Fruit fly (Drosophila melanogaster): Measurements from ENCODE around the gene CG12316.
A peak's percentile ranks its signal among the peaks of the same experiment; 100 is the strongest.

The CG12316 gene

DNA sequence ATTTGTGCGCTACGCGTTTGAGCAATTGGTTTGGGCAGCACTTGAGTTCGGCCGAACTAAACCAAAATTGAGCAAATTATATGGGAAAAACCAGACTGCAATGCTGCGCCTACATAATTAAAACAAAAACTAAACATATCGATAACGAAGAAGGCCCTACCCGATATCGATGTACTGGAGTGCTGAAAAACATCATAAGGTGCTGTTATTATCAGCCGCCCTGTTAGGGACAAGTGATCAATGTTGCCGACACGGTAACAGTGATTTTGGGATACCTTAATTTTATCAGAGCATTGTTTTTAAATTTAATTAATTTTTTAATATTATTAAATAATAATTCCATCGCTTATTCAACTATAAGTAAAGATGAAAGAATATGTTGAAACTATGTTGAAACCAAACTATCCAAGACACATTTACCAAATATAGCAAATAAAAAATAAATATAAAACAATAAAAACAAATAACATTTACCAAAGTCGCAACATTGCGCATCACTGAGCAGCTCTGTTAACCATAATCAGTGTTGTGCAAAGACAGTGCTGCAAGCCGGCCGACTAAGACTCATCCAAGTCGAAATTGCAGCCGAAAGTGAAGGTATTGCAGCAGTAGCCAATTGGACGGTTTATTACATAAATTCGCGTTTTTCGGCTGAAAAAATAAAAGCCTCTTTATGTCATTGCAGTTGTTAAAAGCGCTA lies 42.0 kb downstream of the CG12316 start, which contains the start of the genes sstn, Plp and GlyRS (continued):
- TF ChIP-seq dati (GFP tag; IDR thresholded peaks at IDR 0.05) (no peak), luna (GFP tag; optimal IDR thresholded peaks at IDR 0.05) (no peak), ac (GFP tag; optimal IDR thresholded peaks at IDR 0.05) (no peak), Tbp (GFP tag; optimal IDR thresholded peaks at IDR 0.05) (no peak), Dad (GFP tag; optimal IDR thresholded peaks at IDR 0.05) (no peak), HLH54F (GFP tag; optimal IDR thresholded peaks at IDR 0.05) (no peak), CG34422 (GFP tag; IDR thresholded peaks at IDR 0.05) (peak; percentile 41; the same call in 1 of the 3 replicates), YL-1 (GFP tag; optimal IDR thresholded peaks at IDR 0.05) (peak; percentile 42), NK7.1 (GFP tag; optimal IDR thresholded peaks at IDR 0.05) (no peak), zen (tag; optimal IDR thresholded peaks at IDR 0.05) (peak; percentile 5), CG4328 (GFP tag; optimal IDR thresholded peaks at IDR 0.05) (no peak), CrebB (tag; optimal IDR thresholded peaks at IDR 0.05) (no peak), CG10565 (GFP tag; optimal IDR thresholded peaks at IDR 0.05) (no peak), Myb (GFP tag; optimal IDR thresholded peaks at IDR 0.05) (no peak), CG17912 (GFP tag; optimal IDR thresholded peaks at IDR 0.05) (no peak), lov (optimal IDR thresholded peaks at IDR 0.05) (no peak), lov (GFP tag; IDR thresholded peaks at IDR 0.05) (no peak), Xbp1 (GFP tag; optimal IDR thresholded peaks at IDR 0.05) (peak; percentile 40), Chrac-16 (GFP tag; optimal IDR thresholded peaks at IDR 0.05) (peak; percentile 38), CG6254 (GFP tag; optimal IDR thresholded peaks at IDR 0.05) (no peak), Trl (optimal IDR thresholded peaks at IDR 0.05) (peak in 1 of 2 experiments; percentile 12), Trl (GFP tag; optimal IDR thresholded peaks at IDR 0.05) (no peak), GATAe (GFP tag; conservative IDR thresholded peaks at IDR 0.05) (no peak), HHEX (GFP tag; optimal IDR thresholded peaks at IDR 0.05) (no peak), ERR (GFP tag; optimal IDR thresholded peaks at IDR 0.05) (no peak), CG7786 (GFP tag; optimal IDR thresholded peaks at IDR 0.05) (no peak), BEAF-32 (GFP tag; optimal IDR thresholded peaks at IDR 0.05) (peak; percentile 70), CG2678 (tag; optimal IDR thresholded peaks at IDR 0.05) (peak; percentile 61), pita (GFP tag; optimal IDR thresholded peaks at IDR 0.05) (no peak), HmgZ (tag; optimal IDR thresholded peaks at IDR 0.05) (peak; percentile 7), p53 (GFP tag; optimal IDR thresholded peaks at IDR 0.05) (no peak), jumu (GFP tag; optimal IDR thresholded peaks at IDR 0.05) (no peak), sna (GFP tag; IDR thresholded peaks at IDR 0.05; ENCODE audit: partially characterized antibody) (peak; percentile 39), onecut (GFP tag; IDR thresholded peaks at IDR 0.05) (no peak), vvl (GFP tag; IDR thresholded peaks at IDR 0.05) (peak; percentile 51; the same call in 1 of the 2 replicates), ssp (GFP tag; IDR thresholded peaks at IDR 0.05) (no peak), CG8924 (tag; optimal IDR thresholded peaks at IDR 0.05) (peak; percentile 29), Hr3 (GFP tag; optimal IDR thresholded peaks at IDR 0.05) (peak; percentile 51), stc (GFP tag; IDR thresholded peaks at IDR 0.05) (no peak), CG14860 (GFP tag; IDR thresholded peaks at IDR 0.05; ENCODE audit: partially characterized antibody) (no peak; the same call in 2 of the 3 replicates), Scr (GFP tag; IDR thresholded peaks at IDR 0.05; ENCODE audit: partially characterized antibody) (peak; percentile 45), kay (GFP tag; optimal IDR thresholded peaks at IDR 0.05) (no peak), Fer3 (tag; optimal IDR thresholded peaks at IDR 0.05) (peak; percentile 16), lmd (GFP tag; IDR thresholded peaks at IDR 0.05) (no peak), pnt (GFP tag; optimal IDR thresholded peaks at IDR 0.05) (no peak), phol (tag; optimal IDR thresholded peaks at IDR 0.05) (peak; percentile 61), CG4404 (GFP tag; IDR thresholded peaks at IDR 0.05) (no peak), tio (GFP tag; optimal IDR thresholded peaks at IDR 0.05) (peak; percentile 2), CG33213 (GFP tag; optimal IDR thresholded peaks at IDR 0.05) (no peak), CG17568 (GFP tag; optimal IDR thresholded peaks at IDR 0.05) (no peak), vfl (GFP tag; optimal IDR thresholded peaks at IDR 0.05) (no peak)
